Fruit fly (Drosophila melanogaster): ENCODE data around the gene ome.

dm6 chr3L:14686251-14686650 lies 13.6 kb downstream of the ome start:
- no peak for TF ChIP-seq Ada2b (GFP tag; IDR thresholded peaks at IDR 0.05)
- TF ChIP-seq danr (GFP tag; IDR thresholded peaks at IDR 0.05): no peak
- no peak for TF ChIP-seq wek (GFP tag; optimal IDR thresholded peaks at IDR 0.05)
- TF ChIP-seq Fer1 (GFP tag; optimal IDR thresholded peaks at IDR 0.05): no peak
- no peak for TF ChIP-seq fu2 (GFP tag; optimal IDR thresholded peaks at IDR 0.05)
- no peak for TF ChIP-seq al (GFP tag; IDR thresholded peaks at IDR 0.05)
- no peak for TF ChIP-seq Lim3 (GFP tag; IDR thresholded peaks at IDR 0.05)
- TF ChIP-seq CG12299 (tag; optimal IDR thresholded peaks at IDR 0.05): no peak
- no peak for TF ChIP-seq NfI (GFP tag; optimal IDR thresholded peaks at IDR 0.05)
- TF ChIP-seq hkb (optimal IDR thresholded peaks at IDR 0.05): no peak
- TF ChIP-seq hkb (GFP tag; IDR thresholded peaks at IDR 0.05): no peak
- no peak for TF ChIP-seq Adf1 (GFP tag; IDR thresholded peaks at IDR 0.05)

All from whole organism, embryonic.